Worm (Caenorhabditis elegans): ENCODE data around the gene T28F3.9.

DNA sequence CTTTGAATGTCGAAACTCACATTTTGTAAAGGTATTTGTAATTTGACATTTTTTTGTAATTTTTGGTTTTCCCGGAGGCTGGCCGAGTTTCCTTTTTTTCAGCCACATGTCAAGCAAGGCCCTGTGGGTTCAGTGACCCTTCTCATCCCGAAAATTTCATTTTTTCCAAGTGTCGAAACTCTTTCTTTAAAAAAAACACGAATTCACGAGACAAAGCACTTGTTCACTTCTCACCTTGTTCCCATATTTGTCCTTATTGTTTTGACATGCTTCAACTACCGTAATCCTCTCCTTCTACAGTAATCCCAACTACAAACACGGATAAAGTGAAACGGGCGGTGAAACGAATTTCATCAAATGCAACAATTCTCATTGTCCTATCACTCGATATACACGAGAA lies 33.0 kb upstream of the T28F3.9 start, which contains the start of gene lhfp-4:
- no peak for TF ChIP-seq ama-1 (optimal IDR thresholded peaks at IDR 0.05)
- TF ChIP-seq ama-1 (GFP tag; optimal IDR thresholded peaks at IDR 0.05), result no peak
- no peak for TF ChIP-seq xnd-1 (tag; optimal IDR thresholded peaks at IDR 0.05)
- TF ChIP-seq sdz-38 (tag; optimal IDR thresholded peaks at IDR 0.05), result no peak
- TF ChIP-seq snpc-4 (GFP tag; optimal IDR thresholded peaks at IDR 0.05), result no peak
- TF ChIP-seq snpc-4 (tag; optimal IDR thresholded peaks at IDR 0.05), result no peak
- TF ChIP-seq lin-40 (tag; optimal IDR thresholded peaks at IDR 0.05), result no peak
- TF ChIP-seq pha-4 (tag; optimal IDR thresholded peaks at IDR 0.05), result no peak
- TF ChIP-seq lsl-1 (GFP tag; optimal IDR thresholded peaks at IDR 0.05), result no peak
- TF ChIP-seq pbrm-1 (GFP tag; IDR thresholded peaks at IDR 0.05), result no peak
- TF ChIP-seq nfya-1 (tag; optimal IDR thresholded peaks at IDR 0.05; ENCODE audit: borderline replicate concordance, insufficient read depth), result no peak
- no peak for TF ChIP-seq ceh-40 (GFP tag; IDR thresholded peaks at IDR 0.05)
- TF ChIP-seq F39B2.1 (GFP tag; IDR thresholded peaks at IDR 0.05), result no peak
